Worm (Caenorhabditis elegans): ENCODE results near the gene H01M10.1.

Gene H01M10.1

ce11 chrX:2595027-2595756 is 14.8 kb upstream of the H01M10.1 start:
- TF ChIP-seq lsy-2 (tag; optimal IDR thresholded peaks at IDR 0.05) (peak in 1 of 2 experiments; percentile 43), fkh-10 (GFP tag; optimal IDR thresholded peaks at IDR 0.05) (peak; percentile 14), hlh-30 (tag; optimal IDR thresholded peaks at IDR 0.05; ENCODE audit: insufficient read depth) (peak; percentile 39), php-3 (GFP tag; IDR thresholded peaks at IDR 0.05) (no peak), hif-1 (tag; optimal IDR thresholded peaks at IDR 0.05) (peak in 1 of 2 experiments; percentile 7), pqm-1 (tag; optimal IDR thresholded peaks at IDR 0.05) (no peak), nhr-11 (tag; optimal IDR thresholded peaks at IDR 0.05) (peak; percentile 31), Y5F2A.4 (GFP tag; optimal IDR thresholded peaks at IDR 0.05) (no peak), ceh-20 (GFP tag; IDR thresholded peaks at IDR 0.05) (peak; percentile 71), hlh-11 (tag; optimal IDR thresholded peaks at IDR 0.05) (peak; percentile 63), daf-16 (GFP tag; optimal IDR thresholded peaks at IDR 0.05) (peak in 1 of 2 experiments; percentile 43), daf-16 (tag; optimal IDR thresholded peaks at IDR 0.05) (no peak)

- TF ChIP-seq set-16 (GFP tag; IDR thresholded peaks at IDR 0.05): no peak
- TF ChIP-seq ceh-44 (GFP tag; IDR thresholded peaks at IDR 0.05): no peak
- peak; percentile 64 for TF ChIP-seq aha-1 (tag)
Observed at ce11 chrX:2593703-2594102, 13.3 kb upstream of the H01M10.1 start, which contains the start of the genes nhr-40 and T03G6.7. nhr-40 (plus strand) TSS chrX:2594003. T03G6.7 (plus strand) TSS chrX:2594039.

- no peak for TF ChIP-seq Y5F2A.4 (GFP tag; optimal IDR thresholded peaks at IDR 0.05)
- peak; percentile 95 for TF ChIP-seq aha-1 (tag)
- no peak for TF ChIP-seq nhr-237 (tag; optimal IDR thresholded peaks at IDR 0.05)
- peak; percentile 10 for TF ChIP-seq ama-1 (optimal IDR thresholded peaks at IDR 0.05)
- peak; percentile 44 for TF ChIP-seq hlh-11 (tag; optimal IDR thresholded peaks at IDR 0.05)
- no peak for TF ChIP-seq egl-43 (GFP tag; IDR thresholded peaks at IDR 0.05)
- TF ChIP-seq hlh-30 (tag; optimal IDR thresholded peaks at IDR 0.05; ENCODE audit: insufficient read depth): peak; percentile 10
- peak; percentile 15 for TF ChIP-seq mep-1 (tag; optimal IDR thresholded peaks at IDR 0.05)
- peak; percentile 23 for TF ChIP-seq nhr-25 (tag; optimal IDR thresholded peaks at IDR 0.05; ENCODE audit: borderline replicate concordance, insufficient read depth)
- peak in 1 of 2 experiments; percentile 49 for TF ChIP-seq daf-16 (GFP tag; optimal IDR thresholded peaks at IDR 0.05)
- peak; percentile 27 for TF ChIP-seq daf-16 (tag; optimal IDR thresholded peaks at IDR 0.05)
- TF ChIP-seq nhr-28 (tag; optimal IDR thresholded peaks at IDR 0.05): peak; percentile 98
- peak; percentile 94 for TF ChIP-seq ceh-20 (GFP tag; IDR thresholded peaks at IDR 0.05)
- TF ChIP-seq tra-1 (GFP tag; IDR thresholded peaks at IDR 0.05): peak; percentile 86
- TF ChIP-seq mdl-1 (tag; optimal IDR thresholded peaks at IDR 0.05): peak in 1 of 2 experiments; percentile 9
- peak; percentile 69 for TF ChIP-seq dmd-6 (GFP tag; IDR thresholded peaks at IDR 0.05)
- peak; percentile 0 to 92 for TF ChIP-seq hif-1 (tag; optimal IDR thresholded peaks at IDR 0.05)
- TF ChIP-seq cey-2 (tag; optimal IDR thresholded peaks at IDR 0.05; ENCODE audit: borderline replicate concordance, insufficient read depth): peak; percentile 55
- peak; percentile 1 for TF ChIP-seq dve-1 (tag; optimal IDR thresholded peaks at IDR 0.05; ENCODE audit: insufficient read depth)
- TF ChIP-seq fkh-10 (GFP tag; optimal IDR thresholded peaks at IDR 0.05): no peak
- no peak for TF ChIP-seq nhr-111 (GFP tag; optimal IDR thresholded peaks at IDR 0.05)
Observed at ce11 chrX:2592670-2593280, 12.4 kb upstream of the H01M10.1 start.

ce11 chrX:2591586-2592000 is 11.2 kb upstream of the H01M10.1 start:
- TF ChIP-seq daf-16 (GFP tag; optimal IDR thresholded peaks at IDR 0.05) (no peak), daf-16 (tag; optimal IDR thresholded peaks at IDR 0.05) (peak; percentile 48), gei-8 (GFP tag; optimal IDR thresholded peaks at IDR 0.05) (peak; percentile 10), mxl-3 (GFP tag; optimal IDR thresholded peaks at IDR 0.05) (peak; percentile 61), zfp-2 (tag; optimal IDR thresholded peaks at IDR 0.05) (no peak), nhr-25 (tag; optimal IDR thresholded peaks at IDR 0.05; ENCODE audit: borderline replicate concordance, insufficient read depth) (peak; percentile 88), mdl-1 (tag; optimal IDR thresholded peaks at IDR 0.05) (peak in 1 of 2 experiments; percentile 37), hlh-11 (tag; optimal IDR thresholded peaks at IDR 0.05) (peak; percentile 77), hif-1 (tag; optimal IDR thresholded peaks at IDR 0.05) (peak in 1 of 2 experiments; percentile 37), nhr-48 (tag; optimal IDR thresholded peaks at IDR 0.05) (peak; percentile 29), dmd-6 (GFP tag; IDR thresholded peaks at IDR 0.05) (peak; percentile 36), egl-27 (tag; optimal IDR thresholded peaks at IDR 0.05) (no peak), rbr-2 (tag; optimal IDR thresholded peaks at IDR 0.05) (peak; percentile 40), nhr-28 (tag; optimal IDR thresholded peaks at IDR 0.05) (peak; percentile 55), madf-5 (GFP tag; IDR thresholded peaks at IDR 0.05) (0 out of 4 replicates have a peak, but pooled peaks of 1 of the 2 experiments have one; percentile 26), lin-15B (tag; optimal IDR thresholded peaks at IDR 0.05) (no peak), php-3 (GFP tag; IDR thresholded peaks at IDR 0.05) (no peak), mes-2 (tag; optimal IDR thresholded peaks at IDR 0.05; ENCODE audit: poor library complexity, severe bottlenecking) (peak; percentile 39), ama-1 (optimal IDR thresholded peaks at IDR 0.05) (no peak), arid-1 (GFP tag; conservative IDR thresholded peaks at IDR 0.05) (0 out of 2 replicates have a peak, but pooled peaks have one; percentile 26), lsy-2 (tag; optimal IDR thresholded peaks at IDR 0.05) (peak in 1 of 2 experiments; percentile 10), T26A8.4 (GFP tag; IDR thresholded peaks at IDR 0.05) (0 out of 2 replicates have a peak, but pooled peaks have one; percentile 49), mep-1 (tag; optimal IDR thresholded peaks at IDR 0.05) (peak; percentile 71)
